Fruit fly (Drosophila melanogaster) whole organism, embryonic: ENCODE measurements around the gene CG8097.

Source experiments
- Atf-2 ChIP-seq: fragments of 200-800 bp; sonication (Bioruptor generic); optimal IDR thresholded peaks from 2 replicates; lab custom pipeline; 2016; ENCODE audit warnings: missing biosample characterization, missing genetic modification characterization
- Atf3 ChIP-seq: fragments of 200-800 bp; sonication (Bioruptor generic); optimal IDR thresholded peaks from 3 replicates; lab custom pipeline; 2016; ENCODE audit warnings: missing biosample characterization, missing genetic modification characterization
- CG10267 ChIP-seq: fragments of 200-800 bp; sonication (Bioruptor generic); optimal IDR thresholded peaks from 2 replicates; lab custom pipeline; 2018; ENCODE audit warnings: missing biosample characterization, mild to moderate bottlenecking, missing genetic modification characterization, moderate library complexity
- CG10321 ChIP-seq: fragments of 200-800 bp; sonication (Bioruptor generic); IDR thresholded peaks from 2 replicates; pipeline ENCODE4 v1.3.6; 2022; ENCODE audit warnings: missing biosample characterization, missing genetic modification characterization
- CG10543 ChIP-seq: fragments of 200-800 bp; sonication (Bioruptor generic); optimal IDR thresholded peaks from 3 replicates; lab custom pipeline; 2017; ENCODE audit warnings: missing biosample characterization, mild to moderate bottlenecking, missing genetic modification characterization, moderate library complexity
- CG11456 ChIP-seq: fragments of 200-800 bp; sonication (Bioruptor generic); IDR thresholded peaks from 3 replicates; pipeline ENCODE4 v1.3.6; 2022; ENCODE audit warnings: missing biosample characterization, missing genetic modification characterization
- CG11504 ChIP-seq: fragments of 200-800 bp; sonication (Bioruptor generic); optimal IDR thresholded peaks from 3 replicates; lab custom pipeline; 2019; ENCODE audit warnings: missing biosample characterization, mild to moderate bottlenecking, missing genetic modification characterization, moderate library complexity
- CG11723 ChIP-seq: fragments of 200-800 bp; sonication (Bioruptor generic); optimal IDR thresholded peaks from 2 replicates; lab custom pipeline; 2017; ENCODE audit warnings: missing biosample characterization, mild to moderate bottlenecking, missing genetic modification characterization
- CG12104 ChIP-seq: fragments of 200-800 bp; sonication (Bioruptor generic); optimal IDR thresholded peaks from 3 replicates; lab custom pipeline; 2016; ENCODE audit warnings: missing biosample characterization, missing genetic modification characterization
- CG13424 ChIP-seq: fragments of 200-800 bp; sonication (Bioruptor generic); optimal IDR thresholded peaks from 2 replicates; lab custom pipeline; 2019; ENCODE audit warnings: missing biosample characterization, mild to moderate bottlenecking, missing genetic modification characterization, moderate library complexity
- CG14441 ChIP-seq: fragments of 200-800 bp; sonication (Bioruptor generic); IDR thresholded peaks from 2 replicates; pipeline ENCODE4 v1.3.6; 2022; ENCODE audit warnings: missing biosample characterization, missing genetic modification characterization
- CG14710 ChIP-seq: fragments of 200-800 bp; sonication (Bioruptor generic); optimal IDR thresholded peaks from 3 replicates; lab custom pipeline; 2019; ENCODE audit warnings: missing biosample characterization, mild to moderate bottlenecking, missing genetic modification characterization, moderate library complexity
- CG15269 ChIP-seq: fragments of 200-800 bp; sonication (Bioruptor generic); optimal IDR thresholded peaks from 2 replicates; lab custom pipeline; 2018; ENCODE audit warnings: missing biosample characterization, mild to moderate bottlenecking, missing genetic modification characterization, moderate library complexity
- CG1602 ChIP-seq: fragments of 200-800 bp; sonication (Bioruptor generic); optimal IDR thresholded peaks from 3 replicates; lab custom pipeline; 2016; ENCODE audit warnings: missing biosample characterization, missing genetic modification characterization
- CG1603 ChIP-seq: fragments of 200-800 bp; sonication (Bioruptor generic); optimal IDR thresholded peaks from 2 replicates; lab custom pipeline; 2019; ENCODE audit warnings: missing biosample characterization, mild to moderate bottlenecking, missing genetic modification characterization, moderate library complexity
- CG16815 ChIP-seq: fragments of 200-800 bp; sonication (Bioruptor generic); optimal IDR thresholded peaks from 3 replicates; lab custom pipeline; 2017; ENCODE audit warnings: missing biosample characterization, mild to moderate bottlenecking, missing genetic modification characterization
- CG1832 ChIP-seq: fragments of 200-800 bp; sonication (Bioruptor generic); optimal IDR thresholded peaks from 2 replicates; lab custom pipeline; 2017; ENCODE audit warnings: missing biosample characterization, mild to moderate bottlenecking, missing genetic modification characterization, inconsistent platforms
- CG2678 ChIP-seq: fragments of 200-800 bp; sonication (Bioruptor generic); optimal IDR thresholded peaks from 3 replicates; lab custom pipeline; 2019; ENCODE audit warnings: missing biosample characterization, mild to moderate bottlenecking, missing genetic modification characterization, moderate library complexity
- CG2875 ChIP-seq: fragments of 200-800 bp; sonication (Bioruptor generic); optimal IDR thresholded peaks from 2 replicates; lab custom pipeline; 2017; ENCODE audit warnings: missing biosample characterization, mild to moderate bottlenecking, missing genetic modification characterization, missing genetic modification reagents
- CG31441 ChIP-seq: fragments of 200-800 bp; sonication (Bioruptor generic); IDR thresholded peaks from 2 replicates; pipeline ENCODE4 v1.3.6; 2022; ENCODE audit warnings: missing biosample characterization, missing genetic modification characterization
- CG6175 ChIP-seq: fragments of 200-800 bp; sonication (Bioruptor generic); IDR thresholded peaks from 3 replicates; pipeline ENCODE4 v1.3.6; 2022; ENCODE audit warnings: missing biosample characterization, missing genetic modification characterization
- CG6791 ChIP-seq: fragments of 200-800 bp; sonication (Bioruptor generic); IDR thresholded peaks from 3 replicates; pipeline ENCODE4 v1.3.6; 2022; ENCODE audit warnings: missing biosample characterization, missing genetic modification characterization; ENCODE audit not compliant: partially characterized antibody
- CG9932 ChIP-seq: fragments of 200-800 bp; sonication (Bioruptor generic); IDR thresholded peaks from 2 replicates; pipeline ENCODE4 v1.3.6; 2022; ENCODE audit warnings: missing biosample characterization, missing genetic modification characterization
- CHES-1-like ChIP-seq: fragments of 200-800 bp; sonication (Bioruptor generic); optimal IDR thresholded peaks from 2 replicates; lab custom pipeline; 2016; ENCODE audit warnings: missing biosample characterization, missing genetic modification characterization
- CoRest ChIP-seq: fragments of 200-800 bp; sonication (Bioruptor generic); optimal IDR thresholded peaks from 3 replicates; lab custom pipeline; 2018; ENCODE audit warnings: missing biosample characterization, mild to moderate bottlenecking, missing genetic modification characterization, moderate library complexity
- Dref ChIP-seq: fragments of 200-800 bp; sonication (Bioruptor generic); IDR thresholded peaks from 2 replicates; pipeline ENCODE4 v1.3.6; 2022; ENCODE audit warnings: missing biosample characterization, missing genetic modification characterization
- Drgx ChIP-seq: fragments of 200-800 bp; sonication (Bioruptor generic); IDR thresholded peaks from 2 replicates; pipeline ENCODE4 v1.3.6; 2022; ENCODE audit warnings: missing biosample characterization, missing genetic modification characterization
- Hr51 ChIP-seq, 2 experiments: fragments of 200-800 bp; sonication (Bioruptor generic); optimal IDR thresholded peaks; 2 replicates in 1 of 2; 3 replicates in 1 of 2; lab custom pipeline; 2016 to 2018; ENCODE audit warnings: missing biosample characterization in 2 of 2, missing genetic modification characterization in 2 of 2, mild to moderate bottlenecking in 1 of 2, moderate library complexity in 1 of 2
- Jarid2 ChIP-seq: fragments of 200-800 bp; sonication (Bioruptor generic); optimal IDR thresholded peaks from 3 replicates; lab custom pipeline; 2017; ENCODE audit warnings: mild to moderate bottlenecking, missing biosample characterization, missing genetic modification reagents, missing genetic modification characterization
- Rx ChIP-seq: fragments of 200-800 bp; sonication (Bioruptor generic); IDR thresholded peaks from 2 replicates; pipeline ENCODE4 v1.3.6; 2022; ENCODE audit warnings: missing biosample characterization, missing genetic modification characterization
- Sox102F ChIP-seq: fragments of 200-800 bp; sonication (Bioruptor generic); optimal IDR thresholded peaks from 2 replicates; lab custom pipeline; 2018; ENCODE audit warnings: missing biosample characterization, mild to moderate bottlenecking, missing genetic modification characterization, moderate library complexity
- Ssrp ChIP-seq: fragments of 200-800 bp; sonication (Bioruptor generic); optimal IDR thresholded peaks from 2 replicates; lab custom pipeline; 2018; ENCODE audit warnings: missing biosample characterization, mild to moderate bottlenecking, missing genetic modification characterization, moderate library complexity
- TFAM ChIP-seq: fragments of 200-800 bp; sonication (Bioruptor generic); optimal IDR thresholded peaks from 2 replicates; lab custom pipeline; 2017; ENCODE audit warnings: missing biosample characterization, missing genetic modification characterization, inconsistent platforms
- ap ChIP-seq: fragments of 200-800 bp; sonication (Bioruptor generic); IDR thresholded peaks from 2 replicates; pipeline ENCODE4 v1.3.6; 2022; ENCODE audit warnings: missing biosample characterization, missing genetic modification characterization
- ara ChIP-seq: fragments of 200-800 bp; sonication (Bioruptor generic); IDR thresholded peaks from 2 replicates; pipeline ENCODE4 v1.3.6; 2022; ENCODE audit warnings: missing biosample characterization, missing genetic modification characterization
- br ChIP-seq: fragments of >200 bp; optimal IDR thresholded peaks from 2 replicates; lab custom pipeline; 2017
- ci ChIP-seq: fragments of 200-800 bp; sonication (Bioruptor generic); IDR thresholded peaks from 3 replicates; pipeline ENCODE4 v1.3.6; 2022; ENCODE audit warnings: missing biosample characterization, missing genetic modification characterization
- danr ChIP-seq: fragments of 200-800 bp; sonication (Bioruptor generic); IDR thresholded peaks from 2 replicates; pipeline ENCODE4 v1.3.6; 2022; ENCODE audit warnings: missing biosample characterization, missing genetic modification characterization
- dati ChIP-seq: fragments of 200-800 bp; sonication (Bioruptor generic); IDR thresholded peaks from 2 replicates; pipeline ENCODE4 v1.3.6; 2022; ENCODE audit warnings: missing biosample characterization, missing genetic modification characterization
- eve ChIP-seq, 2 experiments: fragments of >200 bp; optimal IDR thresholded peaks; 2 replicates each; lab custom pipeline; 2017; ENCODE audit warnings: missing biosample characterization in 2 of 2, missing genetic modification characterization in 2 of 2
- gce ChIP-seq: fragments of 200-800 bp; sonication (Bioruptor generic); IDR thresholded peaks from 3 replicates; pipeline ENCODE4 v1.3.6; 2022; ENCODE audit warnings: missing biosample characterization, missing genetic modification characterization
- grau ChIP-seq: fragments of 200-800 bp; optimal IDR thresholded peaks from 3 replicates; lab custom pipeline; 2019; ENCODE audit warnings: missing biosample characterization, mild to moderate bottlenecking, missing genetic modification characterization, moderate library complexity
- lab ChIP-seq: fragments of 200-800 bp; sonication (Bioruptor generic); optimal IDR thresholded peaks from 3 replicates; lab custom pipeline; 2017; ENCODE audit warnings: missing biosample characterization, missing genetic modification characterization, mild to moderate bottlenecking, moderate library complexity, missing genetic modification reagents
- oc ChIP-seq: fragments of 200-800 bp; sonication (Bioruptor generic); optimal IDR thresholded peaks from 2 replicates; lab custom pipeline; 2018; ENCODE audit warnings: missing biosample characterization, mild to moderate bottlenecking, missing genetic modification characterization, moderate library complexity
- otp ChIP-seq: fragments of 200-800 bp; sonication (Bioruptor generic); IDR thresholded peaks from 3 replicates; pipeline ENCODE4, ENCODE4 v1.3.6; 2022; ENCODE audit warnings: missing biosample characterization, missing genetic modification characterization
- peb ChIP-seq: fragments of 200-800 bp; sonication (Bioruptor generic); IDR thresholded peaks from 2 replicates; pipeline ENCODE4 v1.3.6; 2022; ENCODE audit warnings: missing biosample characterization, missing genetic modification characterization
- slbo ChIP-seq: fragments of 200-800 bp; sonication (Bioruptor generic); IDR thresholded peaks from 2 replicates; pipeline ENCODE4 v1.3.6; 2022; ENCODE audit warnings: missing biosample characterization, missing genetic modification characterization
- sna ChIP-seq: fragments of 200-800 bp; sonication (Bioruptor generic); IDR thresholded peaks from 2 replicates; pipeline ENCODE4 v1.3.6; 2022; ENCODE audit warnings: missing biosample characterization, missing genetic modification characterization; ENCODE audit not compliant: partially characterized antibody
- so ChIP-seq: fragments of 200-800 bp; sonication (Bioruptor generic); IDR thresholded peaks from 3 replicates; pipeline ENCODE4 v1.3.6; 2022; ENCODE audit warnings: missing biosample characterization, missing genetic modification characterization
- tna ChIP-seq: fragments of 200-800 bp; sonication (Bioruptor generic); IDR thresholded peaks from 2 replicates; pipeline ENCODE4 v1.3.6; 2022; ENCODE audit warnings: missing biosample characterization, missing genetic modification characterization; ENCODE audit not compliant: partially characterized antibody
- vnd ChIP-seq: fragments of 200-800 bp; sonication (Bioruptor generic); IDR thresholded peaks from 3 replicates; pipeline ENCODE4 v1.3.6; 2022; ENCODE audit warnings: missing biosample characterization, missing genetic modification characterization; ENCODE audit not compliant: partially characterized antibody

Gene CG8097

dm6 chrX:15617916-15618315 lies 35.0 kb downstream of the CG8097 start (continued):
- TF ChIP-seq CoRest (tag; lab: Kevin White, UChicago), result peak; percentile 26
- no peak for TF ChIP-seq br
- TF ChIP-seq CG14441 (GFP tag; lab: Robert Waterston, UW), result peak; percentile 54; the same call in 1 of the 2 replicates
- TF ChIP-seq CG31441 (GFP tag; lab: Robert Waterston, UW), result peak; percentile 39; the same call in 1 of the 2 replicates
- no peak for TF ChIP-seq CG10543 (GFP tag; lab: Kevin White, UChicago)
- peak; percentile 39 for TF ChIP-seq CG2678
- TF ChIP-seq Atf3, result no peak
- peak; percentile 78 for TF ChIP-seq ci (GFP tag; lab: Robert Waterston, UW)
- TF ChIP-seq CG1832, result no peak
- TF ChIP-seq CG11723 (GFP tag; lab: Kevin White, UChicago), result no peak
- peak; percentile 13 for TF ChIP-seq lab (GFP tag; lab: Kevin White, UChicago)
- TF ChIP-seq danr, result no peak
- TF ChIP-seq tna (GFP tag; lab: Robert Waterston, UW), result no peak
- no peak for TF ChIP-seq CG11456 (GFP tag; lab: Robert Waterston, UW)
- peak in 1 of 2 experiments; percentile 36 for TF ChIP-seq Hr51 (GFP tag; optimal IDR thresholded peaks at IDR 0.05; lab: Kevin White, UChicago)
- TF ChIP-seq CG16815 (GFP tag; lab: Kevin White, UChicago), result no peak
- TF ChIP-seq TFAM (GFP tag; lab: Kevin White, UChicago), result no peak
- peak; percentile 52 for TF ChIP-seq CG11504 (tag; lab: Kevin White, UChicago)
- no peak for TF ChIP-seq Atf-2 (GFP tag; lab: Kevin White, UChicago)
- peak; percentile 21 for TF ChIP-seq CG10267 (tag; lab: Kevin White, UChicago)
- no peak for TF ChIP-seq dati (GFP tag; lab: Robert Waterston, UW)
- TF ChIP-seq vnd (GFP tag; lab: Robert Waterston, UW), result no peak
- TF ChIP-seq Sox102F, result peak; percentile 70
- peak; percentile 47; the same call in 1 of the 2 replicates for TF ChIP-seq ap (GFP tag; lab: Robert Waterston, UW)
- no peak for TF ChIP-seq CG9932
- TF ChIP-seq grau (tag; lab: Kevin White, UChicago), result peak; percentile 19
- 0 out of 2 replicates have a peak, but pooled peaks have one; percentile 24 for TF ChIP-seq peb (GFP tag; lab: Robert Waterston, UW)
- TF ChIP-seq Jarid2 (GFP tag; lab: Kevin White, UChicago), result no peak
- 0 out of 2 replicates have a peak, but pooled peaks have one; percentile 22 for TF ChIP-seq Rx (GFP tag; lab: Robert Waterston, UW)
- TF ChIP-seq gce (GFP tag; lab: Robert Waterston, UW), result 0 out of 3 replicates have a peak, but pooled peaks have one; percentile 35
- peak; percentile 84 for TF ChIP-seq ara (GFP tag; lab: Robert Waterston, UW)
- peak; percentile 60 for TF ChIP-seq CG1603 (tag; lab: Kevin White, UChicago)
- no peak for TF ChIP-seq eve (GFP tag; optimal IDR thresholded peaks at IDR 0.05; lab: Kevin White, UChicago)
- 0 out of 3 replicates have a peak, but pooled peaks have one; percentile 27 for TF ChIP-seq so
- TF ChIP-seq CG12104 (GFP tag; lab: Kevin White, UChicago), result no peak
- peak; percentile 5 for TF ChIP-seq CG13424
- TF ChIP-seq oc (tag; lab: Kevin White, UChicago), result peak; percentile 54
- no peak for TF ChIP-seq CHES-1-like (GFP tag; lab: Kevin White, UChicago)
- TF ChIP-seq Dref (GFP tag; lab: Robert Waterston, UW), result no peak
- TF ChIP-seq CG2875 (GFP tag; lab: Kevin White, UChicago), result peak; percentile 10
- TF ChIP-seq otp (GFP tag; lab: Robert Waterston, UW), result peak; percentile 67; the same call in 1 of the 3 replicates
- TF ChIP-seq Ssrp (tag; lab: Kevin White, UChicago), result peak; percentile 45
- no peak for TF ChIP-seq sna (GFP tag; lab: Robert Waterston, UW)
- no peak for TF ChIP-seq CG6791 (GFP tag; lab: Robert Waterston, UW)
- peak; percentile 18 for TF ChIP-seq CG1602 (GFP tag; lab: Kevin White, UChicago)
- TF ChIP-seq CG6175, result no peak
- no peak for TF ChIP-seq slbo (GFP tag; lab: Robert Waterston, UW)
- TF ChIP-seq CG10321, result no peak
- TF ChIP-seq Drgx (GFP tag; lab: Robert Waterston, UW), result peak; percentile 85
- peak; percentile 17 for TF ChIP-seq CG14710
- TF ChIP-seq CG15269 (tag; lab: Kevin White, UChicago), result peak; percentile 0
